Worm (Caenorhabditis elegans) whole organism, L3 larva: Measurements from ENCODE around the gene K02E11.4.

Source experiments
- R02D3.7 ChIP-seq: fragments of 150-350 bp; optimal IDR thresholded peaks from 2 replicates; lab custom pipeline; 2014; ENCODE audit warnings: missing biosample characterization, missing genetic modification characterization
- ZK546.5 ChIP-seq: sonication (generic microtip); optimal IDR thresholded peaks from 2 replicates; lab custom pipeline; 2017; ENCODE audit warnings: missing biosample characterization, missing genetic modification characterization
- ama-1 ChIP-seq: fragments of 150-350 bp; optimal IDR thresholded peaks from 2 replicates; lab custom pipeline; 2018
- ceh-16 ChIP-seq: sonication (generic microtip); optimal IDR thresholded peaks from 2 replicates; lab custom pipeline; 2017; ENCODE audit warnings: missing biosample characterization, missing genetic modification characterization
- ceh-28 ChIP-seq: fragments of 150-350 bp; optimal IDR thresholded peaks from 2 replicates; lab custom pipeline; 2014; ENCODE audit warnings: missing biosample characterization, missing genetic modification reagents, missing genetic modification characterization
- ceh-9 ChIP-seq: sonication (generic microtip); optimal IDR thresholded peaks from 2 replicates; lab custom pipeline; 2018; ENCODE audit warnings: missing biosample characterization, missing genetic modification characterization
- daf-12 ChIP-seq: fragments of 150-350 bp; optimal IDR thresholded peaks from 2 replicates; lab custom pipeline; 2014; ENCODE audit warnings: missing biosample characterization, missing genetic modification reagents, missing genetic modification characterization
- egl-5 ChIP-seq: fragments of 150-350 bp; optimal IDR thresholded peaks from 2 replicates; lab custom pipeline; 2017; ENCODE audit warnings: missing biosample characterization, missing genetic modification reagents, missing genetic modification characterization, inconsistent platforms
- elt-1 ChIP-seq: fragments of 150-350 bp; optimal IDR thresholded peaks from 2 replicates; lab custom pipeline; 2014; ENCODE audit warnings: missing biosample characterization, missing genetic modification characterization
- elt-2 ChIP-seq: sonication (generic microtip); optimal IDR thresholded peaks from 2 replicates; lab custom pipeline; 2016; ENCODE audit warnings: missing genetic modification reagents, mild to moderate bottlenecking, missing genetic modification characterization, missing compliant biosample characterization
- elt-3 ChIP-seq, 3 experiments: fragments of 150-350 bp in 1 of 3; sonication (generic microtip) in 2 of 3; optimal IDR thresholded peaks; 2 replicates in 2 of 3; 4 replicates in 1 of 3; lab custom pipeline; 2014 to 2017; ENCODE audit warnings: missing biosample characterization in 3 of 3, missing genetic modification characterization in 3 of 3
- fkh-2 ChIP-seq: fragments of 150-350 bp; optimal IDR thresholded peaks from 2 replicates; lab custom pipeline; 2014; ENCODE audit warnings: missing biosample characterization, missing genetic modification reagents, missing genetic modification characterization
- fos-1 ChIP-seq: fragments of 150-350 bp; optimal IDR thresholded peaks from 2 replicates; lab custom pipeline; 2014; ENCODE audit warnings: missing biosample characterization, missing genetic modification characterization
- hmg-11 ChIP-seq: sonication (generic microtip); optimal IDR thresholded peaks from 2 replicates; lab custom pipeline; 2016; ENCODE audit warnings: missing genetic modification characterization, missing compliant biosample characterization
- jun-1 ChIP-seq: fragments of 150-350 bp; optimal IDR thresholded peaks from 2 replicates; lab custom pipeline; 2014; ENCODE audit warnings: missing biosample characterization, missing genetic modification reagents, missing genetic modification characterization
- lin-15B ChIP-seq: fragments of 150-350 bp; optimal IDR thresholded peaks from 2 replicates; lab custom pipeline; 2014; ENCODE audit warnings: missing biosample characterization, missing genetic modification characterization
- lsy-12 ChIP-seq: sonication (generic microtip); optimal IDR thresholded peaks from 2 replicates; lab custom pipeline; 2016; ENCODE audit warnings: mild to moderate bottlenecking, missing genetic modification characterization, missing compliant biosample characterization
- mdl-1 ChIP-seq: fragments of 150-350 bp; optimal IDR thresholded peaks from 2 replicates; lab custom pipeline; 2014; ENCODE audit warnings: missing biosample characterization, missing genetic modification characterization
- mml-1 ChIP-seq: fragments of 150-350 bp; sonication (generic microtip); optimal IDR thresholded peaks from 3 replicates; lab custom pipeline; 2014; ENCODE audit warnings: missing biosample characterization, missing genetic modification characterization
- nhr-11 ChIP-seq: fragments of 150-350 bp; optimal IDR thresholded peaks from 2 replicates; lab custom pipeline; 2014; ENCODE audit warnings: missing biosample characterization, missing genetic modification characterization
- nhr-12 ChIP-seq: fragments of 150-350 bp; optimal IDR thresholded peaks from 2 replicates; lab custom pipeline; 2014; ENCODE audit warnings: missing biosample characterization, missing genetic modification characterization
- nhr-23 ChIP-seq: fragments of 150-350 bp; optimal IDR thresholded peaks from 2 replicates; lab custom pipeline; 2014; ENCODE audit warnings: missing biosample characterization, missing genetic modification reagents, missing genetic modification characterization
- nhr-237 ChIP-seq: fragments of 150-350 bp; optimal IDR thresholded peaks from 2 replicates; lab custom pipeline; 2014; ENCODE audit warnings: missing biosample characterization, missing genetic modification characterization
- nhr-25 ChIP-seq: sonication (generic microtip); optimal IDR thresholded peaks from 2 replicates; lab custom pipeline; 2017; ENCODE audit warnings: missing biosample characterization, missing genetic modification characterization
- nhr-43 ChIP-seq: sonication (generic microtip); optimal IDR thresholded peaks from 2 replicates; lab custom pipeline; 2016; ENCODE audit warnings: mild to moderate bottlenecking, missing genetic modification characterization, missing compliant biosample characterization; ENCODE audit not compliant: poor library complexity, severe bottlenecking
- nhr-67 ChIP-seq: fragments of 150-350 bp; optimal IDR thresholded peaks from 2 replicates; lab custom pipeline; 2014; ENCODE audit warnings: missing biosample characterization, missing genetic modification characterization
- nhr-77 ChIP-seq: fragments of 150-350 bp; optimal IDR thresholded peaks from 2 replicates; lab custom pipeline; 2014; ENCODE audit warnings: missing biosample characterization, missing genetic modification characterization
- pha-4 ChIP-seq: fragments of 150-350 bp; optimal IDR thresholded peaks from 2 replicates; lab custom pipeline; 2014; ENCODE audit warnings: missing biosample characterization, missing genetic modification reagents, missing genetic modification characterization
- pqm-1 ChIP-seq: fragments of 150-350 bp; optimal IDR thresholded peaks from 2 replicates; lab custom pipeline; 2017; ENCODE audit warnings: missing biosample characterization, missing genetic modification characterization, inconsistent platforms
- sea-2 ChIP-seq: fragments of 150-350 bp; sonication (generic microtip); optimal IDR thresholded peaks from 4 replicates; lab custom pipeline; 2014; ENCODE audit warnings: missing biosample characterization, missing genetic modification reagents, missing genetic modification characterization
- skn-1 ChIP-seq: fragments of 150-350 bp; optimal IDR thresholded peaks from 2 replicates; lab custom pipeline; 2014; ENCODE audit warnings: missing biosample characterization, missing genetic modification characterization
- tbx-2 ChIP-seq: sonication (generic microtip); optimal IDR thresholded peaks from 2 replicates; lab custom pipeline; 2016; ENCODE audit warnings: mild to moderate bottlenecking, missing genetic modification characterization, missing compliant biosample characterization
- unc-39 ChIP-seq: sonication (generic microtip); optimal IDR thresholded peaks from 4 replicates; lab custom pipeline; 2017; ENCODE audit warnings: missing biosample characterization, missing genetic modification characterization
- unc-62 ChIP-seq: fragments of 150-350 bp; sonication (generic microtip); optimal IDR thresholded peaks from 4 replicates; lab custom pipeline; 2014; ENCODE audit warnings: missing biosample characterization, missing genetic modification reagents, missing genetic modification characterization
- ztf-11 ChIP-seq: fragments of 150-350 bp; optimal IDR thresholded peaks from 2 replicates; lab custom pipeline; 2014; ENCODE audit warnings: missing biosample characterization, missing genetic modification characterization
- ztf-4 ChIP-seq: fragments of 150-350 bp; optimal IDR thresholded peaks from 2 replicates; lab custom pipeline; 2014; ENCODE audit warnings: missing biosample characterization, missing genetic modification characterization

Gene K02E11.4

DNA sequence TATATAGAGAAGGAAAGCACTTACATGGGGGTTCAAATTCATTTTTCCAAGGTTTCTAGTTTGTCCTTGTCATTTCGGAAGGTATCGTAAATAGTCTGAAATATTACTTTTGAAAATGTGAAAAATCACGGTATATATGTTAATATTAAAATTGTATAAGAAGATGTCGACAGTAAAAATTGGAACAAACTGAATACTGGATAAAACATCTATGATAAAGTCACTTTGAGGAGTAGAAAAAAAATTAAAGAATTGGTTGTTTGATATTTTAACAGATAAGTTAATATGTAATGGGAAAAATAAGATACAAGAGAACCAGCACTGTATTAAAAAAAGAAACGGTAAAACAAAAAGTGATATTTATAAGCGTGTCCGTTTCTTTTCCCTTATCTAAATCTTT lies 21.6 kb downstream of the K02E11.4 start, which contains the start of gene nep-21:
nep-21 (minus strand) TSS at position 101 of the 400 bp plus-strand sequence.
- TF ChIP-seq nhr-12, result no peak
- TF ChIP-seq sea-2 (GFP tag; lab: Kevin White, UChicago), result no peak
- TF ChIP-seq elt-3 (tag; optimal IDR thresholded peaks at IDR 0.05; lab: Kevin White, UChicago), result no peak
- no peak for TF ChIP-seq ztf-4
- no peak for TF ChIP-seq lsy-12
- TF ChIP-seq ZK546.5 (tag; lab: Kevin White, UChicago), result no peak
- no peak for TF ChIP-seq nhr-25 (tag; lab: Kevin White, UChicago)
- no peak for TF ChIP-seq nhr-77
- TF ChIP-seq elt-2 (tag; lab: Kevin White, UChicago), result no peak
- TF ChIP-seq tbx-2 (tag; lab: Kevin White, UChicago), result no peak
- no peak for TF ChIP-seq nhr-23 (tag; lab: Kevin White, UChicago)
- TF ChIP-seq lin-15B (tag; lab: Kevin White, UChicago), result no peak
- TF ChIP-seq daf-12 (tag; lab: Kevin White, UChicago), result no peak
- TF ChIP-seq nhr-237 (tag; lab: Kevin White, UChicago), result no peak
- TF ChIP-seq hmg-11 (tag; lab: Kevin White, UChicago), result no peak
- no peak for TF ChIP-seq ztf-11 (tag; lab: Kevin White, UChicago)
- TF ChIP-seq pqm-1, result no peak
- TF ChIP-seq egl-5, result no peak

- no peak for TF ChIP-seq pha-4 (tag; lab: Kevin White, UChicago)
- TF ChIP-seq lin-15B (tag; lab: Kevin White, UChicago), result no peak
- TF ChIP-seq ceh-16 (tag; lab: Kevin White, UChicago), result no peak
These were observed 24.8 kb downstream of the K02E11.4 start for ce11 chrV:14223141-14223540.

DNA sequence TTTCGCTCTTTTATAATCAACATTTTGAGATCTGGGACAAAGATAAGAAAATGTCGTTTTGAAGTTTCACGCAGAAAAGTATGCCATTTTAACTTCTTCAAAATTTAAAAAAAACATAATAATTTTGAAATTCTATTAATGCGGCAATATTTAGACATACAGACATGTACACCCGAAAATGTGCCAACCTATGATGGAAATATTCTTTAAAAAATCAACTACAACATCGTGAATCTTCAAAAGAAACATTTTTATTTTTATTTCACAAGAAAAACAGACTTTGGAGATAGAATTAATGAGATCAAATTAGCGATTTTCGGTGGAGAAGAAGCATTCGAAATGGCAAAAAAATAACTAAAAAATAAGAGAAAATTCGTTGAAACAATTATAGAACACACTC lies 32.8 kb downstream of the K02E11.4 start, which contains the start of gene T16A9.5:
T16A9.5 (minus strand) TSS at position 101 of the 400 bp plus-strand sequence.
- no peak for TF ChIP-seq nhr-237 (tag; lab: Kevin White, UChicago)
- no peak for TF ChIP-seq ztf-4
- no peak for TF ChIP-seq nhr-12
- TF ChIP-seq fkh-2 (tag; lab: Kevin White, UChicago), result no peak
- TF ChIP-seq pha-4 (tag; lab: Kevin White, UChicago), result no peak
- no peak for TF ChIP-seq skn-1
- TF ChIP-seq ztf-11 (tag; lab: Kevin White, UChicago), result no peak

DNA sequence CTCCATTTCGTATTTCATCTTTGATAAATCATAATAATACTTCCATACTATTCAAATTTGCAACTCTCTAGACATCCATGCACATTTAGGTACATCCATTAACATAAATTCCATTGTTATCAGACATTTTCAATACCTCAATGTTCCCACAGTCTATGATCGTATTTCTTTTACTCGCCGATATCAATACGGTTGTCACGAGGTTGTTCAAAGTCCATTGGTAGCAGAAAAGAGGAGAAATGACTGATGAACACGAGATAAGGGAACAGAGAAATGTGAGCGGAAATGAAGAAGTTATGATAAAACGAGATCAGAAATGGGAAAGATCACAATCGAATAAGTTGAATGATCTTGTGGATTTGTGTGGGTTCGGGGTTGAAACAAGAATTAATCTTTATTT lies 35.1 kb downstream of the K02E11.4 start:
- TF ChIP-seq nhr-25 (tag; lab: Kevin White, UChicago) (peak; percentile 11), elt-3 (tag; optimal IDR thresholded peaks at IDR 0.05; lab: Kevin White, UChicago) (peak in 1 of 3 experiments; percentile 17), elt-2 (tag; lab: Kevin White, UChicago) (peak; percentile 88), nhr-43 (tag; lab: Kevin White, UChicago) (peak; percentile 15), jun-1 (tag; lab: Kevin White, UChicago) (peak; percentile 52), unc-39 (tag; lab: Kevin White, UChicago) (no peak), unc-62 (GFP tag; lab: Kevin White, UChicago) (no peak), R02D3.7 (tag; lab: Kevin White, UChicago) (no peak), tbx-2 (tag; lab: Kevin White, UChicago) (no peak), pqm-1 (peak; percentile 77), ceh-28 (no peak)

- TF ChIP-seq ceh-16 (tag; lab: Kevin White, UChicago) (no peak), skn-1 (no peak), hmg-11 (tag; lab: Kevin White, UChicago) (no peak), mml-1 (no peak), ceh-28 (no peak), ZK546.5 (tag; lab: Kevin White, UChicago) (no peak), nhr-11 (tag; lab: Kevin White, UChicago) (no peak), tbx-2 (tag; lab: Kevin White, UChicago) (no peak), elt-1 (tag; lab: Kevin White, UChicago) (no peak), fos-1 (tag; lab: Kevin White, UChicago) (no peak), mdl-1 (tag; lab: Kevin White, UChicago) (no peak), nhr-67 (tag; lab: Kevin White, UChicago) (no peak), nhr-237 (tag; lab: Kevin White, UChicago) (no peak), ama-1 (no peak), unc-62 (GFP tag; lab: Kevin White, UChicago) (no peak), pqm-1 (no peak), ztf-4 (no peak), ceh-9 (no peak)
These were observed 37.2 kb downstream of the K02E11.4 start, which contains the start of gene str-230 for ce11 chrV:14210743-14211142. Gene str-230 (minus strand): TSS chrV:14210843.
